Fruit fly (Drosophila melanogaster) whole organism, embryonic: ENCODE results near the gene CG43338.

Source experiments
- Asciz ChIP-seq: fragments of 200-800 bp; sonication (Bioruptor generic); optimal IDR thresholded peaks from 2 replicates; lab custom pipeline; 2017; ENCODE audit warnings: missing biosample characterization, mild to moderate bottlenecking, missing genetic modification characterization, missing genetic modification reagents
- Blimp-1 ChIP-seq: fragments of 200-800 bp; sonication (Bioruptor generic); optimal IDR thresholded peaks from 3 replicates; lab custom pipeline; 2018; ENCODE audit warnings: missing biosample characterization, missing genetic modification characterization, mild to moderate bottlenecking, moderate library complexity, missing genetic modification reagents
- BtbVII ChIP-seq: fragments of 200-800 bp; sonication (Bioruptor generic); optimal IDR thresholded peaks from 3 replicates; lab custom pipeline; 2017; ENCODE audit warnings: missing biosample characterization, mild to moderate bottlenecking, missing genetic modification characterization
- CG10462 ChIP-seq: fragments of 200-800 bp; sonication (Bioruptor generic); optimal IDR thresholded peaks from 2 replicates; lab custom pipeline; 2016; ENCODE audit warnings: missing biosample characterization, missing genetic modification characterization
- CG10543 ChIP-seq: fragments of 200-800 bp; sonication (Bioruptor generic); optimal IDR thresholded peaks from 3 replicates; lab custom pipeline; 2017; ENCODE audit warnings: missing biosample characterization, mild to moderate bottlenecking, missing genetic modification characterization, moderate library complexity
- CG11247 ChIP-seq: fragments of 200-800 bp; sonication (Bioruptor generic); IDR thresholded peaks from 2 replicates; pipeline ENCODE4 v1.3.6; 2022; ENCODE audit warnings: missing biosample characterization, missing genetic modification characterization
- CG11560 ChIP-seq: fragments of 200-800 bp; sonication (Bioruptor generic); IDR thresholded peaks from 3 replicates; pipeline ENCODE4 v1.3.6; 2022; ENCODE audit warnings: missing biosample characterization, missing genetic modification characterization
- CG12155 ChIP-seq: fragments of 200-800 bp; sonication (Bioruptor generic); optimal IDR thresholded peaks from 3 replicates; lab custom pipeline; 2016; ENCODE audit warnings: missing biosample characterization, missing genetic modification characterization
- CG13296 ChIP-seq: fragments of 200-800 bp; sonication (Bioruptor generic); optimal IDR thresholded peaks from 3 replicates; lab custom pipeline; 2018; ENCODE audit warnings: missing biosample characterization, mild to moderate bottlenecking, missing genetic modification characterization
- CG15011 ChIP-seq: fragments of 200-800 bp; sonication (Bioruptor generic); optimal IDR thresholded peaks from 3 replicates; lab custom pipeline; 2018; ENCODE audit warnings: missing biosample characterization, mild to moderate bottlenecking, missing genetic modification characterization
- CG17829 ChIP-seq: fragments of 200-800 bp; optimal IDR thresholded peaks from 2 replicates; lab custom pipeline; 2019; ENCODE audit warnings: missing biosample characterization, mild to moderate bottlenecking, missing genetic modification characterization, moderate library complexity
- CG17912 ChIP-seq: fragments of 200-800 bp; sonication (Bioruptor generic); optimal IDR thresholded peaks from 2 replicates; lab custom pipeline; 2018; ENCODE audit warnings: missing biosample characterization, mild to moderate bottlenecking, missing genetic modification characterization
- CG2199 ChIP-seq: fragments of 200-800 bp; sonication (Bioruptor generic); IDR thresholded peaks from 3 replicates; pipeline ENCODE4 v1.3.6; 2022; ENCODE audit warnings: missing biosample characterization, missing genetic modification characterization
- CG2712 ChIP-seq: fragments of 200-800 bp; optimal IDR thresholded peaks from 3 replicates; lab custom pipeline; 2019; ENCODE audit warnings: missing biosample characterization, mild to moderate bottlenecking, missing genetic modification characterization, moderate library complexity
- CG30020 ChIP-seq: fragments of 200-800 bp; optimal IDR thresholded peaks from 2 replicates; lab custom pipeline; 2019; ENCODE audit warnings: missing biosample characterization, mild to moderate bottlenecking, missing genetic modification characterization, moderate library complexity
- CG31388 ChIP-seq: fragments of 200-800 bp; sonication (Bioruptor generic); optimal IDR thresholded peaks from 2 replicates; lab custom pipeline; 2016; ENCODE audit warnings: missing biosample characterization, missing genetic modification characterization
- CG32532 ChIP-seq: fragments of 200-800 bp; sonication (Bioruptor generic); IDR thresholded peaks from 2 replicates; pipeline ENCODE4 v1.3.6; 2022; ENCODE audit warnings: missing biosample characterization, missing genetic modification characterization
- CG34224 ChIP-seq: fragments of 200-800 bp; sonication (Bioruptor generic); IDR thresholded peaks from 3 replicates; pipeline ENCODE4 v1.3.6; 2022; ENCODE audit warnings: missing biosample characterization, missing genetic modification characterization; ENCODE audit not compliant: partially characterized antibody
- CG3995 ChIP-seq: fragments of 200-800 bp; sonication (Bioruptor generic); optimal IDR thresholded peaks from 3 replicates; lab custom pipeline; 2016; ENCODE audit warnings: missing biosample characterization, missing genetic modification characterization
- CG4707 ChIP-seq: fragments of 200-800 bp; sonication (Bioruptor generic); optimal IDR thresholded peaks from 2 replicates; lab custom pipeline; 2018; ENCODE audit warnings: missing biosample characterization, mild to moderate bottlenecking, missing genetic modification characterization, moderate library complexity
- CG8478 ChIP-seq: fragments of >200 bp; optimal IDR thresholded peaks from 2 replicates; lab custom pipeline; 2018
- CTCF ChIP-seq: fragments of 200-800 bp; sonication (Bioruptor generic); optimal IDR thresholded peaks from 2 replicates; lab custom pipeline; 2017; ENCODE audit warnings: missing biosample characterization, mild to moderate bottlenecking, missing genetic modification characterization, moderate library complexity
- Ets97D ChIP-seq: fragments of 200-800 bp; sonication (Bioruptor generic); optimal IDR thresholded peaks from 3 replicates; lab custom pipeline; 2016; ENCODE audit warnings: missing biosample characterization, missing genetic modification characterization
- Hand ChIP-seq: fragments of 200-800 bp; sonication (Bioruptor generic); optimal IDR thresholded peaks from 2 replicates; lab custom pipeline; 2017; ENCODE audit warnings: mild to moderate bottlenecking, missing biosample characterization, missing genetic modification reagents, missing genetic modification characterization
- Hr3 ChIP-seq: fragments of 200-800 bp; sonication (Bioruptor generic); optimal IDR thresholded peaks from 3 replicates; lab custom pipeline; 2016; ENCODE audit warnings: missing biosample characterization, missing genetic modification characterization
- Hr51 ChIP-seq, 2 experiments: fragments of 200-800 bp; sonication (Bioruptor generic); optimal IDR thresholded peaks; 2 replicates in 1 of 2; 3 replicates in 1 of 2; lab custom pipeline; 2016 to 2018; ENCODE audit warnings: missing biosample characterization in 2 of 2, missing genetic modification characterization in 2 of 2, mild to moderate bottlenecking in 1 of 2, moderate library complexity in 1 of 2
- Jarid2 ChIP-seq: fragments of 200-800 bp; sonication (Bioruptor generic); optimal IDR thresholded peaks from 3 replicates; lab custom pipeline; 2017; ENCODE audit warnings: mild to moderate bottlenecking, missing biosample characterization, missing genetic modification reagents, missing genetic modification characterization
- Mad ChIP-seq: fragments of 200-800 bp; sonication (Bioruptor generic); optimal IDR thresholded peaks from 2 replicates; lab custom pipeline; 2016; ENCODE audit warnings: missing biosample characterization, missing genetic modification characterization
- Med ChIP-seq: fragments of 200-800 bp; sonication (Bioruptor generic); peaks from one replicate; lab custom pipeline; 2016; ENCODE audit warnings: missing biosample characterization, missing genetic modification characterization, mild to moderate bottlenecking, inconsistent platforms, moderate library complexity
- Mes4 ChIP-seq: fragments of 200-800 bp; sonication (Bioruptor generic); optimal IDR thresholded peaks from 2 replicates; lab custom pipeline; 2016; ENCODE audit warnings: missing biosample characterization, missing genetic modification characterization
- PHDP ChIP-seq: fragments of 200-800 bp; sonication (Bioruptor generic); optimal IDR thresholded peaks from 3 replicates; lab custom pipeline; 2018; ENCODE audit warnings: missing biosample characterization, mild to moderate bottlenecking, missing genetic modification characterization, moderate library complexity
- ab ChIP-seq: fragments of 200-800 bp; sonication (Bioruptor generic); optimal IDR thresholded peaks from 2 replicates; lab custom pipeline; 2016; ENCODE audit warnings: missing biosample characterization, missing genetic modification characterization
- aop ChIP-seq: fragments of 200-800 bp; sonication (Bioruptor generic); IDR thresholded peaks from 2 replicates; pipeline ENCODE4 v1.3.6; 2022; ENCODE audit warnings: missing biosample characterization, missing genetic modification characterization
- br ChIP-seq: fragments of >200 bp; optimal IDR thresholded peaks from 2 replicates; lab custom pipeline; 2017
- cad ChIP-seq: fragments of >200 bp; optimal IDR thresholded peaks from 2 replicates; lab custom pipeline; 2017; ENCODE audit warnings: missing biosample characterization, missing genetic modification characterization
- cato ChIP-seq: fragments of 200-800 bp; sonication (Bioruptor generic); optimal IDR thresholded peaks from 2 replicates; lab custom pipeline; 2016; ENCODE audit warnings: missing biosample characterization, missing genetic modification characterization, borderline replicate concordance
- dm ChIP-seq: fragments of 200-800 bp; sonication (Bioruptor generic); optimal IDR thresholded peaks from 3 replicates; lab custom pipeline; 2016; ENCODE audit warnings: missing biosample characterization, missing genetic modification characterization
- dpn ChIP-seq, 2 experiments: fragments of 200-800 bp; sonication (Bioruptor generic); optimal IDR thresholded peaks; 3 replicates each; lab custom pipeline; 2016; ENCODE audit warnings: missing biosample characterization in 2 of 2, missing genetic modification characterization in 2 of 2
- gro ChIP-seq: fragments of 200-800 bp; sonication (Bioruptor generic); optimal IDR thresholded peaks from 2 replicates; lab custom pipeline; 2016; ENCODE audit warnings: missing biosample characterization, missing genetic modification characterization
- h ChIP-seq: fragments of >200 bp; optimal IDR thresholded peaks from 2 replicates; lab custom pipeline; 2017
- hbn ChIP-seq: fragments of 200-800 bp; sonication (Bioruptor generic); IDR thresholded peaks from 2 replicates; pipeline ENCODE4 v1.3.6; 2022; ENCODE audit warnings: missing biosample characterization, missing genetic modification characterization; ENCODE audit not compliant: partially characterized antibody
- kni ChIP-seq: fragments of 200-800 bp; sonication (Bioruptor generic); optimal IDR thresholded peaks from 3 replicates; lab custom pipeline; 2017; ENCODE audit warnings: mild to moderate bottlenecking, missing biosample characterization, missing genetic modification reagents, missing genetic modification characterization
- mld ChIP-seq: fragments of 200-800 bp; sonication (Bioruptor generic); IDR thresholded peaks from 3 replicates; pipeline ENCODE4 v1.3.6; 2022; ENCODE audit warnings: missing biosample characterization, missing genetic modification characterization; ENCODE audit not compliant: partially characterized antibody
- oc ChIP-seq: fragments of 200-800 bp; sonication (Bioruptor generic); optimal IDR thresholded peaks from 2 replicates; lab custom pipeline; 2018; ENCODE audit warnings: missing biosample characterization, mild to moderate bottlenecking, missing genetic modification characterization, moderate library complexity
- org-1 ChIP-seq: fragments of 200-800 bp; sonication (Bioruptor generic); optimal IDR thresholded peaks from 2 replicates; lab custom pipeline; 2017; ENCODE audit warnings: missing biosample characterization, missing genetic modification characterization
- ro ChIP-seq: fragments of 200-800 bp; sonication (Bioruptor generic); IDR thresholded peaks from 2 replicates; pipeline ENCODE4 v1.3.6; 2022; ENCODE audit warnings: missing biosample characterization, missing genetic modification characterization
- trem ChIP-seq: fragments of 200-800 bp; optimal IDR thresholded peaks from 3 replicates; lab custom pipeline; 2019; ENCODE audit warnings: missing biosample characterization, mild to moderate bottlenecking, missing genetic modification characterization, moderate library complexity
- wek ChIP-seq: fragments of 200-800 bp; sonication (Bioruptor generic); optimal IDR thresholded peaks from 3 replicates; lab custom pipeline; 2018; ENCODE audit warnings: missing biosample characterization, mild to moderate bottlenecking, missing genetic modification characterization, moderate library complexity
- wor ChIP-seq: fragments of 200-800 bp; sonication (Bioruptor generic); IDR thresholded peaks from 2 replicates; pipeline ENCODE4 v1.3.6; 2022; ENCODE audit warnings: missing biosample characterization, missing genetic modification characterization
- zen ChIP-seq: fragments of 200-800 bp; sonication (Bioruptor generic); optimal IDR thresholded peaks from 3 replicates; lab custom pipeline; 2018; ENCODE audit warnings: missing biosample characterization, mild to moderate bottlenecking, missing genetic modification characterization, moderate library complexity

The CG43338 gene

DNA sequence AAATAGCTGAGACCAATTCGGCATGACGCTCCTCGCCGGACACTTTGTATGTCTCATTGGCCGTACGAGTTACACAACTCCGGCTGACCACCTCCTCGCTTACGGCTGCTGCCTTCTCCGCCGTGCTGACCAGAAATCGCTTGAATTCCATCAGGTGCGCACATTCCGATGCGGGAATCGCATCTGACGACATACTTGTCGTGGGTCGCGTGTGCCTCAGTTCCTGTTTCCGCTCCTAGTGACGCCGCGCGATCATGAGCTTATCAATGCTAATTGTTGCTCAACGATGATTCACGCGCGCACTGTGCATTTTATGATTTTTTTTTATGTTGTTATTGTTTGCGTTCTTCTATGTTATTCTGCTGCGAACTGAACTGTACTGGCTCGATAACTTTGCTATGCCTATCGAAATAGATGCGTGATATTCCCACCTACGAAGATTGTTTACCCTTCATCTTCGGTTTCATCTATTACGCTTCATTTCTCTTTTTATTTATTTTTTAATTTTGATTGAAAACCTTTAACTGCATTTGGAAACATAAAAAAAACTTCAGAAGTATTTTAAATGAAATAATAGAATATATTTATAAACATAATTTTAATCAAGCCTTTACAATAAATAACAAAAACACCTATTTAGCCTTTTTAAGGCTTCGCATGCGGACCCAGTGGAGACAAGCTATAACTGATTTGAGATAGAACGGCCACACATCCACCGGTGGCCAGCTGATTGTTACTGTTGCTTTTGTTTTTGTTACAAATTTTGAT lies 31.9 kb upstream of the CG43338 start, which contains the start of the genes CG10376 and CG10343 (continued):
- TF ChIP-seq CG2199 (GFP tag; lab: Robert Waterston, UW) (no peak), cad (GFP tag; lab: Kevin White, UChicago) (no peak), CG34224 (GFP tag; lab: Robert Waterston, UW) (no peak), CG15011 (GFP tag; lab: Kevin White, UChicago) (no peak), zen (tag; lab: Kevin White, UChicago) (peak; percentile 90), CG3995 (GFP tag; lab: Kevin White, UChicago) (peak; percentile 16), Mad (GFP tag; lab: Kevin White, UChicago) (peak; percentile 72), mld (GFP tag; lab: Robert Waterston, UW) (peak; percentile 73; the same call in 2 of the 3 replicates), CTCF (GFP tag; lab: Kevin White, UChicago) (peak; percentile 24), CG11247 (GFP tag; lab: Robert Waterston, UW) (peak; percentile 79), trem (peak; percentile 93), ro (GFP tag; lab: Robert Waterston, UW) (peak; percentile 59), Hand (GFP tag; lab: Kevin White, UChicago) (peak; percentile 41), aop (no peak), Asciz (GFP tag; lab: Kevin White, UChicago) (peak; percentile 54), wor (GFP tag; lab: Robert Waterston, UW) (peak; percentile 83), org-1 (GFP tag; lab: Kevin White, UChicago) (peak; percentile 44), CG31388 (GFP tag; lab: Kevin White, UChicago) (peak; percentile 74), dpn (GFP tag; optimal IDR thresholded peaks at IDR 0.05; lab: Kevin White, UChicago) (peak; percentile 53 to 83), CG8478 (peak; percentile 3), cato (GFP tag; lab: Kevin White, UChicago) (peak; percentile 72), Med (GFP tag; lab: Kevin White, UChicago) (peak; percentile 89), CG17912 (GFP tag; lab: Kevin White, UChicago) (peak; percentile 64), CG17829 (tag; lab: Kevin White, UChicago) (peak; percentile 95), dm (GFP tag; lab: Kevin White, UChicago) (peak; percentile 21), CG30020 (tag; lab: Kevin White, UChicago) (peak; percentile 98), CG32532 (GFP tag; lab: Robert Waterston, UW) (peak; percentile 90), kni (GFP tag; lab: Kevin White, UChicago) (no peak), Mes4 (peak; percentile 3), hbn (GFP tag; lab: Robert Waterston, UW) (no peak), Hr51 (GFP tag; optimal IDR thresholded peaks at IDR 0.05; lab: Kevin White, UChicago) (peak; percentile 50 to 90), Jarid2 (peak; percentile 29), CG4707 (GFP tag; lab: Kevin White, UChicago) (peak; percentile 9), gro (GFP tag; lab: Kevin White, UChicago) (no peak), Ets97D (peak; percentile 35), Blimp-1 (GFP tag; lab: Kevin White, UChicago) (peak; percentile 81), CG13296 (GFP tag; lab: Kevin White, UChicago) (peak; percentile 78), BtbVII (peak; percentile 68), ab (GFP tag; lab: Kevin White, UChicago) (peak; percentile 33), br (no peak), PHDP (peak; percentile 89), CG10543 (GFP tag; lab: Kevin White, UChicago) (peak; percentile 92), CG11560 (peak; percentile 82), oc (tag; lab: Kevin White, UChicago) (no peak), CG12155 (GFP tag; lab: Kevin White, UChicago) (peak; percentile 83), CG2712 (tag; lab: Kevin White, UChicago) (peak; percentile 95), h (lab: Kevin White, UChicago) (no peak), CG10462 (peak; percentile 54), wek (peak; percentile 35), Hr3 (GFP tag; lab: Kevin White, UChicago) (peak; percentile 94)
